Fruit fly (Drosophila melanogaster) whole organism, embryonic: ENCODE results near the gene CG14286.

ENCODE experiments used
- ATbp ChIP-seq: fragments of 200-800 bp; sonication (Bioruptor generic); optimal IDR thresholded peaks from 2 replicates; lab custom pipeline; 2017; ENCODE audit warnings: missing biosample characterization, mild to moderate bottlenecking, missing genetic modification characterization, missing genetic modification reagents
- Ada2b ChIP-seq: fragments of 200-800 bp; sonication (Bioruptor generic); IDR thresholded peaks from 2 replicates; pipeline ENCODE4 v1.3.6; 2022; ENCODE audit warnings: missing biosample characterization, missing genetic modification characterization
- Bdp1 ChIP-seq: fragments of 200-800 bp; sonication (Bioruptor generic); optimal IDR thresholded peaks from 3 replicates; lab custom pipeline; 2016; ENCODE audit warnings: missing biosample characterization, missing genetic modification characterization
- C15 ChIP-seq: fragments of 200-800 bp; sonication (Bioruptor generic); IDR thresholded peaks from 3 replicates; pipeline ENCODE4 v1.3.6; 2022; ENCODE audit warnings: missing biosample characterization, missing genetic modification characterization
- CG10147 ChIP-seq: fragments of 200-800 bp; sonication (Bioruptor generic); optimal IDR thresholded peaks from 2 replicates; lab custom pipeline; 2019; ENCODE audit warnings: missing biosample characterization, mild to moderate bottlenecking, missing genetic modification characterization, moderate library complexity
- CG10209 ChIP-seq: fragments of 200-800 bp; sonication (Bioruptor generic); optimal IDR thresholded peaks from 3 replicates; lab custom pipeline; 2017; ENCODE audit warnings: missing biosample characterization, mild to moderate bottlenecking, missing genetic modification characterization, missing genetic modification reagents
- CG10267 ChIP-seq: fragments of 200-800 bp; sonication (Bioruptor generic); optimal IDR thresholded peaks from 2 replicates; lab custom pipeline; 2018; ENCODE audit warnings: missing biosample characterization, mild to moderate bottlenecking, missing genetic modification characterization, moderate library complexity
- CG10565 ChIP-seq: fragments of 200-800 bp; sonication (Bioruptor generic); optimal IDR thresholded peaks from 3 replicates; lab custom pipeline; 2016; ENCODE audit warnings: missing biosample characterization, mild to moderate bottlenecking, missing genetic modification characterization
- CG11560 ChIP-seq: fragments of 200-800 bp; sonication (Bioruptor generic); IDR thresholded peaks from 3 replicates; pipeline ENCODE4 v1.3.6; 2022; ENCODE audit warnings: missing biosample characterization, missing genetic modification characterization
- CG12391 ChIP-seq: fragments of 200-800 bp; sonication (Bioruptor generic); optimal IDR thresholded peaks from 3 replicates; lab custom pipeline; 2018; ENCODE audit warnings: missing biosample characterization, mild to moderate bottlenecking, missing genetic modification characterization, moderate library complexity
- CG13424 ChIP-seq: fragments of 200-800 bp; sonication (Bioruptor generic); optimal IDR thresholded peaks from 2 replicates; lab custom pipeline; 2019; ENCODE audit warnings: missing biosample characterization, mild to moderate bottlenecking, missing genetic modification characterization, moderate library complexity
- CG14860 ChIP-seq: fragments of 200-800 bp; sonication (Bioruptor generic); IDR thresholded peaks from 3 replicates; pipeline ENCODE4 v1.3.6; 2022; ENCODE audit warnings: missing biosample characterization, missing genetic modification characterization; ENCODE audit not compliant: partially characterized antibody
- CG15479 ChIP-seq: fragments of 200-800 bp; sonication (Bioruptor generic); optimal IDR thresholded peaks from 3 replicates; lab custom pipeline; 2019; ENCODE audit warnings: missing biosample characterization, mild to moderate bottlenecking, missing genetic modification characterization, moderate library complexity
- CG1832 ChIP-seq: fragments of 200-800 bp; sonication (Bioruptor generic); optimal IDR thresholded peaks from 2 replicates; lab custom pipeline; 2017; ENCODE audit warnings: missing biosample characterization, mild to moderate bottlenecking, missing genetic modification characterization, inconsistent platforms
- CG2199 ChIP-seq: fragments of 200-800 bp; sonication (Bioruptor generic); IDR thresholded peaks from 3 replicates; pipeline ENCODE4 v1.3.6; 2022; ENCODE audit warnings: missing biosample characterization, missing genetic modification characterization
- CG2889 ChIP-seq: fragments of 200-800 bp; sonication (Bioruptor generic); IDR thresholded peaks from 3 replicates; pipeline ENCODE4 v1.3.6; 2022; ENCODE audit warnings: missing biosample characterization, missing genetic modification characterization
- CG3065 ChIP-seq: fragments of 200-800 bp; sonication (Bioruptor generic); optimal IDR thresholded peaks from 2 replicates; lab custom pipeline; 2016; ENCODE audit warnings: missing biosample characterization, missing genetic modification characterization
- CG31441 ChIP-seq: fragments of 200-800 bp; sonication (Bioruptor generic); IDR thresholded peaks from 2 replicates; pipeline ENCODE4 v1.3.6; 2022; ENCODE audit warnings: missing biosample characterization, missing genetic modification characterization
- CG3838 ChIP-seq: fragments of 200-800 bp; sonication (Bioruptor generic); optimal IDR thresholded peaks from 3 replicates; lab custom pipeline; 2016; ENCODE audit warnings: missing biosample characterization, missing genetic modification characterization
- CG4730 ChIP-seq: fragments of 200-800 bp; sonication (Bioruptor generic); IDR thresholded peaks from 2 replicates; pipeline ENCODE4 v1.3.6; 2022; ENCODE audit warnings: missing biosample characterization, missing genetic modification characterization
- CG4820 ChIP-seq: fragments of 200-800 bp; sonication (Bioruptor generic); optimal IDR thresholded peaks from 3 replicates; lab custom pipeline; 2016; ENCODE audit warnings: missing biosample characterization, missing genetic modification characterization
- CG5180 ChIP-seq: fragments of 200-800 bp; sonication (Bioruptor generic); optimal IDR thresholded peaks from 3 replicates; lab custom pipeline; 2017; ENCODE audit warnings: missing biosample characterization, missing genetic modification characterization, mild to moderate bottlenecking, moderate library complexity, missing genetic modification reagents
- CG5245 ChIP-seq: fragments of 200-800 bp; sonication (Bioruptor generic); optimal IDR thresholded peaks from 3 replicates; lab custom pipeline; 2016; ENCODE audit warnings: missing biosample characterization, missing genetic modification characterization
- CG9727 ChIP-seq: fragments of 200-800 bp; sonication (Bioruptor generic); optimal IDR thresholded peaks from 3 replicates; lab custom pipeline; 2017; ENCODE audit warnings: missing biosample characterization, mild to moderate bottlenecking, missing genetic modification characterization
- Dad ChIP-seq: fragments of 200-800 bp; sonication (Bioruptor generic); optimal IDR thresholded peaks from 3 replicates; lab custom pipeline; 2016; ENCODE audit warnings: missing biosample characterization, missing genetic modification characterization
- Dfd ChIP-seq, 2 experiments: fragments of >200 bp; optimal IDR thresholded peaks; 2 replicates each; lab custom pipeline; 2017; ENCODE audit warnings: missing biosample characterization in 2 of 2, missing genetic modification characterization in 2 of 2
- Dip3 ChIP-seq: fragments of 200-800 bp; sonication (Bioruptor generic); optimal IDR thresholded peaks from 3 replicates; lab custom pipeline; 2016; ENCODE audit warnings: missing biosample characterization, missing genetic modification characterization
- Dref ChIP-seq: fragments of 200-800 bp; sonication (Bioruptor generic); IDR thresholded peaks from 2 replicates; pipeline ENCODE4 v1.3.6; 2022; ENCODE audit warnings: missing biosample characterization, missing genetic modification characterization
- Hand ChIP-seq: fragments of 200-800 bp; sonication (Bioruptor generic); optimal IDR thresholded peaks from 2 replicates; lab custom pipeline; 2017; ENCODE audit warnings: mild to moderate bottlenecking, missing biosample characterization, missing genetic modification reagents, missing genetic modification characterization
- Lim3 ChIP-seq: fragments of 200-800 bp; sonication (Bioruptor generic); IDR thresholded peaks from 2 replicates; pipeline ENCODE4 v1.3.6; 2022; ENCODE audit warnings: missing biosample characterization, missing genetic modification characterization
- MBD-R2 ChIP-seq: fragments of 200-800 bp; sonication (Bioruptor generic); IDR thresholded peaks from 2 replicates; pipeline ENCODE4 v1.3.6; 2022; ENCODE audit warnings: missing biosample characterization, missing genetic modification characterization
- Mad ChIP-seq: fragments of 200-800 bp; sonication (Bioruptor generic); optimal IDR thresholded peaks from 2 replicates; lab custom pipeline; 2016; ENCODE audit warnings: missing biosample characterization, missing genetic modification characterization
- Myb ChIP-seq: fragments of 200-800 bp; sonication (Bioruptor generic); optimal IDR thresholded peaks from 2 replicates; lab custom pipeline; 2016; ENCODE audit warnings: missing biosample characterization, missing genetic modification characterization
- Rfx ChIP-seq: fragments of 200-800 bp; sonication (Bioruptor generic); IDR thresholded peaks from 2 replicates; pipeline ENCODE4 v1.3.6; 2022; ENCODE audit warnings: missing biosample characterization, missing genetic modification characterization
- Rx ChIP-seq: fragments of 200-800 bp; sonication (Bioruptor generic); IDR thresholded peaks from 2 replicates; pipeline ENCODE4 v1.3.6; 2022; ENCODE audit warnings: missing biosample characterization, missing genetic modification characterization
- Sox102F ChIP-seq: fragments of 200-800 bp; sonication (Bioruptor generic); optimal IDR thresholded peaks from 2 replicates; lab custom pipeline; 2018; ENCODE audit warnings: missing biosample characterization, mild to moderate bottlenecking, missing genetic modification characterization, moderate library complexity
- ash1 ChIP-seq: fragments of 200-800 bp; sonication (Bioruptor generic); optimal IDR thresholded peaks from 2 replicates; lab custom pipeline; 2018; ENCODE audit warnings: missing biosample characterization, mild to moderate bottlenecking, missing genetic modification characterization
- chif ChIP-seq, 2 experiments: fragments of 200-800 bp; sonication (Bioruptor generic); optimal IDR thresholded peaks; 3 replicates each; lab custom pipeline; 2016; ENCODE audit warnings: missing biosample characterization in 2 of 2, missing genetic modification characterization in 2 of 2
- danr ChIP-seq: fragments of 200-800 bp; sonication (Bioruptor generic); IDR thresholded peaks from 2 replicates; pipeline ENCODE4 v1.3.6; 2022; ENCODE audit warnings: missing biosample characterization, missing genetic modification characterization
- fu2 ChIP-seq: fragments of 200-800 bp; sonication (Bioruptor generic); optimal IDR thresholded peaks from 2 replicates; lab custom pipeline; 2016; ENCODE audit warnings: missing biosample characterization, missing genetic modification characterization
- gfzf ChIP-seq: fragments of 200-800 bp; sonication (Bioruptor generic); optimal IDR thresholded peaks from 2 replicates; lab custom pipeline; 2016; ENCODE audit warnings: missing biosample characterization, mild to moderate bottlenecking, missing genetic modification characterization, moderate library complexity
- jumu ChIP-seq: fragments of 200-800 bp; sonication (Bioruptor generic); optimal IDR thresholded peaks from 3 replicates; lab custom pipeline; 2016; ENCODE audit warnings: missing biosample characterization, missing genetic modification characterization
- ken ChIP-seq: fragments of 200-800 bp; sonication (Bioruptor generic); IDR thresholded peaks from 3 replicates; pipeline ENCODE4 v1.3.6; 2022; ENCODE audit warnings: missing biosample characterization, missing genetic modification characterization
- pan ChIP-seq, 4 experiments: fragments of >200 bp in 3 of 4; fragments of 200-800 bp in 1 of 4; sonication (Bioruptor generic) in 1 of 4; optimal IDR thresholded peaks in 3 of 4; IDR thresholded peaks in 1 of 4; 2 replicates each; pipeline versions ENCODE4 v1.3.6 to Lab custom; 2017 to 2022; ENCODE audit warnings: missing biosample characterization in 2 of 4, missing genetic modification characterization in 2 of 4, mixed read lengths in 1 of 4
- pum ChIP-seq: fragments of 200-800 bp; sonication (Bioruptor generic); optimal IDR thresholded peaks from 2 replicates; lab custom pipeline; 2016; ENCODE audit warnings: missing biosample characterization, missing genetic modification characterization
- rib ChIP-seq: fragments of 200-800 bp; sonication (Bioruptor generic); IDR thresholded peaks from 2 replicates; pipeline ENCODE4 v1.3.6; 2022; ENCODE audit warnings: missing biosample characterization, missing genetic modification characterization
- unpg ChIP-seq: fragments of 200-800 bp; sonication (Bioruptor generic); optimal IDR thresholded peaks from 3 replicates; lab custom pipeline; 2018; ENCODE audit warnings: missing biosample characterization, mild to moderate bottlenecking, missing genetic modification characterization, moderate library complexity
- vvl ChIP-seq: fragments of 200-800 bp; sonication (Bioruptor generic); IDR thresholded peaks from 2 replicates; pipeline ENCODE4 v1.3.6; 2022; ENCODE audit warnings: missing biosample characterization, missing genetic modification characterization

CG14286 gene

dm6 chr3R:19014742-19015422 is 9.0 kb upstream of the CG14286 start (continued):
- TF ChIP-seq CG10147 (peak; percentile 15), CG4820 (peak; percentile 25), CG1832 (GFP tag; lab: Kevin White, UChicago) (no peak), CG3838 (GFP tag; lab: Kevin White, UChicago) (no peak), pan (optimal IDR thresholded peaks at IDR 0.05; lab: Kevin White, UChicago) (no peak), pan (GFP tag; optimal IDR thresholded peaks at IDR 0.05 in 1 of 2, IDR thresholded peaks at IDR 0.05 in 1 of 2) (peak in 1 of 2 experiments; percentile 71), Rx (GFP tag; lab: Robert Waterston, UW) (0 out of 2 replicates have a peak, but pooled peaks have one; percentile 2), Myb (GFP tag; lab: Kevin White, UChicago) (no peak), jumu (GFP tag; lab: Kevin White, UChicago) (no peak), Bdp1 (GFP tag; lab: Kevin White, UChicago) (no peak), CG15479 (no peak), Dad (no peak), danr (GFP tag; lab: Robert Waterston, UW) (0 out of 2 replicates have a peak, but pooled peaks have one; percentile 20), CG12391 (peak; percentile 66), Lim3 (GFP tag; lab: Robert Waterston, UW) (no peak), Mad (GFP tag; lab: Kevin White, UChicago) (no peak), unpg (GFP tag; lab: Kevin White, UChicago) (peak; percentile 63), Ada2b (peak; percentile 8; the same call in 1 of the 2 replicates), CG10209 (GFP tag; lab: Kevin White, UChicago) (peak; percentile 37), ken (GFP tag; lab: Robert Waterston, UW) (0 out of 3 replicates have a peak, but pooled peaks have one; percentile 43), CG13424 (peak; percentile 50), CG11560 (no peak), C15 (GFP tag; lab: Robert Waterston, UW) (no peak), rib (GFP tag; lab: Robert Waterston, UW) (no peak), pum (GFP tag; lab: Kevin White, UChicago) (no peak), CG10565 (GFP tag; lab: Kevin White, UChicago) (no peak), CG2199 (no peak), CG3065 (peak; percentile 17), CG4730 (GFP tag; lab: Robert Waterston, UW) (0 out of 2 replicates have a peak, but pooled peaks have one; percentile 29), MBD-R2 (GFP tag; lab: Robert Waterston, UW) (no peak), CG9727 (GFP tag; lab: Kevin White, UChicago) (peak; percentile 25), fu2 (GFP tag; lab: Kevin White, UChicago) (no peak), CG10267 (peak; percentile 52), gfzf (GFP tag; lab: Kevin White, UChicago) (no peak), Sox102F (GFP tag; lab: Kevin White, UChicago) (peak; percentile 78), CG2889 (GFP tag; lab: Robert Waterston, UW) (no peak), CG14860 (GFP tag; lab: Robert Waterston, UW) (no peak), chif (GFP tag; optimal IDR thresholded peaks at IDR 0.05; lab: Kevin White, UChicago) (peak in 1 of 2 experiments; percentile 15), Rfx (GFP tag; lab: Robert Waterston, UW) (0 out of 2 replicates have a peak, but pooled peaks have one; percentile 14), Hand (GFP tag; lab: Kevin White, UChicago) (no peak), CG5180 (GFP tag; lab: Kevin White, UChicago) (peak; percentile 5), ash1 (GFP tag; lab: Kevin White, UChicago) (no peak), ATbp (GFP tag; lab: Kevin White, UChicago) (peak; percentile 70), Dref (GFP tag; lab: Robert Waterston, UW) (no peak), CG31441 (peak; percentile 66), CG5245 (peak; percentile 2), vvl (peak; percentile 64; the same call in 1 of the 2 replicates), Dip3 (no peak), Dfd (GFP tag; optimal IDR thresholded peaks at IDR 0.05; lab: Kevin White, UChicago) (no peak)
- TF ChIP-seq, all 482 proteins: peak for 135
